Fruit fly (Drosophila melanogaster) whole organism, prepupa: Measurements from ENCODE around the gene GC.
A peak's percentile ranks its signal among the peaks of the same experiment; 100 is the strongest.

Experiments
- Blimp-1 ChIP-seq: fragments of 200-800 bp; sonication (Bioruptor generic); optimal IDR thresholded peaks from 3 replicates; lab custom pipeline; 2017; ENCODE audit warnings: missing biosample characterization, missing genetic modification characterization, mild to moderate bottlenecking, moderate library complexity, missing genetic modification reagents
- CG11902 ChIP-seq: fragments of 200-800 bp; sonication (Bioruptor generic); optimal IDR thresholded peaks from 3 replicates; lab custom pipeline; 2016; ENCODE audit warnings: missing biosample characterization, missing genetic modification characterization
- CG4318 ChIP-seq: fragments of 200-800 bp; sonication (Bioruptor generic); optimal IDR thresholded peaks from 3 replicates; lab custom pipeline; 2017; ENCODE audit warnings: missing biosample characterization, mild to moderate bottlenecking, missing genetic modification characterization
- CG6163 ChIP-seq: fragments of 200-800 bp; sonication (Bioruptor generic); IDR thresholded peaks from 3 replicates; pipeline ENCODE4 v1.3.6; 2022; ENCODE audit warnings: missing biosample characterization, missing genetic modification characterization
- CG8319 ChIP-seq: fragments of 200-800 bp; sonication (Bioruptor generic); optimal IDR thresholded peaks from 3 replicates; lab custom pipeline; 2016; ENCODE audit warnings: missing biosample characterization, missing genetic modification characterization
- CG8632 ChIP-seq: fragments of 200-800 bp; sonication (Bioruptor generic); optimal IDR thresholded peaks from 3 replicates; lab custom pipeline; 2016; ENCODE audit warnings: missing biosample characterization, missing genetic modification characterization
- dac ChIP-seq: fragments of 200-800 bp; sonication (Bioruptor generic); optimal IDR thresholded peaks from 2 replicates; lab custom pipeline; 2017; ENCODE audit warnings: missing biosample characterization, mild to moderate bottlenecking, missing genetic modification characterization
- dsx ChIP-seq: fragments of 200-800 bp; optimal IDR thresholded peaks from 3 replicates; lab custom pipeline; 2019; ENCODE audit warnings: missing biosample characterization, mild to moderate bottlenecking, missing genetic modification characterization, moderate library complexity; ENCODE audit not compliant: poor library complexity, severe bottlenecking

dm6 chr3L:1591692-1592371, 37.3 kb downstream of the GC start:
- TF ChIP-seq dac (no peak), CG8319 (GFP tag; lab: Kevin White, UChicago) (peak; percentile 73), CG8632 (GFP tag; lab: Kevin White, UChicago) (peak; percentile 85), CG11902 (GFP tag; lab: Kevin White, UChicago) (no peak), Blimp-1 (GFP tag; lab: Kevin White, UChicago) (peak; percentile 74), CG6163 (GFP tag; lab: Robert Waterston, UW) (peak; percentile 90), CG4318 (GFP tag; lab: Kevin White, UChicago) (no peak), dsx (peak; percentile 50)
